Worm (Caenorhabditis elegans) whole organism, dauer: ENCODE results near the gene pup-2.

ENCODE experiments used
- unc-62 ChIP-seq: sonication (generic microtip); optimal IDR thresholded peaks from 2 replicates; lab custom pipeline; 2017; ENCODE audit warnings: missing biosample characterization, missing genetic modification reagents, missing genetic modification characterization

The pup-2 gene

DNA sequence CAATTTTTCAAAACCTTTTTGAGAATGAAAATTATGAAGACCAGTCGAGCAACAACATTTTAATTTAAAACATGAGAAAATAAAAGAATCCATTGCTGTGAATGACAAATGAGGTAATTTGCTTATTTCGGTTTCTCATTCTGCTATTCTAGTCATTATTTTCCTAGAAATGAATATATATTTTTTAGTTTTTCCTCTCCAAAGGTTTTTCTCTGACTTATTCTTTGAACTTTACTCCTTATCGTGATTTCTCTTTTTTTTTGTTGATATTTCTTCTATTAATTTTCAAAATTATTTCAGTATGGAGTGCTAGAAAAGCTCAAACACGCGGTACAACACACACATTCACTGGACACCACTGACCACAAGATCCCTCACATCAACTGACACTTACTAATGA lies at the start of gene pup-2:
Gene pup-2, plus strand, starts transcription at position 301 of the 400 bp plus-strand sequence.
- no peak for TF ChIP-seq unc-62 (GFP tag; lab: Kevin White, UChicago)

- no peak for TF ChIP-seq unc-62 (GFP tag; lab: Kevin White, UChicago)
These were observed 49.6 kb upstream of the pup-2 start, which contains the start of gene tbx-2 for ce11 chrIII:5136033-5136597. TSS of gene tbx-2 (minus strand) at chrIII:5136296.

DNA sequence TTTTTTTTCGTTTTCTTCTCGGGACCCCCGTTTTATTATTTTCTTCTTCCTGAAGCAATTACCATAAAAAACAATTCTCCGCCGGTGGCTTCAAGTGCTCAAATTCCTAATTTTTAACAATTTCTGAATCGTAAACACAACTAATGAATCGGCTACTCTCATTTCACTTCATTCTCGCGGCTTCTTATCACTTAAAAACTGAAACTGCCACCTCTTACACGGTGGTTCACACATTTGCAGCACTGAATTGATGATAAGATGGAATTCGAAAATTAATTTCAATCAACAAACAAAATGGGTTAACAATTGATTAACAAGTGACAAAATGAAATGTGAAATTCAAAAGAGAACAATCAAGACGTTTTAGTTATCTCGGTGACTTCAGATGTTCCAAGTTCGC lies 48.6 kb upstream of the pup-2 start:
- no peak for TF ChIP-seq unc-62 (GFP tag; lab: Kevin White, UChicago)

- TF ChIP-seq unc-62 (GFP tag; lab: Kevin White, UChicago), result no peak
These were observed 48.0 kb upstream of the pup-2 start for ce11 chrIII:5137685-5138084.

DNA sequence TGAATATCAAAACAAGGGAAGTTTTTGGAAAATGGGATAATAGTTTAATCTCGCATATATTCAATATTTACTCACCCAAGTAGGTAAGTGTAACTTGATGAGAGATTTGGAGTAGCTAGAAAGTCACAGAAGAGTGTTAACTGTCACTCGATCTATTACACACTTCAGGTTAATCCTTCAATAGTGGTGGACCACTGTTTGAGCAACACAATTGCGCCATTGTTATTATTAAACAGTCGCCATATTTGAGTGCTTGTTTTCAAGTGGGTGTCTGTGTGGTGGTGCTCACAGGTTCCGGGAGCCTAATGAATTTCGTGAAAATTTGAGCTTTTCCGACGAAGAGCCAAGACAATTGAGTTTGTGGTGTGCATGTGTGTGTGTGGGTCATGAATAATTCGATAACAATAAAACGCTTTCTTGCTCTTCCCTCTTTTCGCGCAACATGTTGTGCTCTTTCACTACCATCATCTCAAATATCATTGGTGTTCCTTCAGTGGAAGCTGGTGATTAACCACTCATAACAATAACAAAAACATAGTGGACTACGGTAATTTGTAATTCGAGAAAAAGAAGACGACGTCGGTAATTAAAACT lies 46.7 kb upstream of the pup-2 start:
- no peak for TF ChIP-seq unc-62 (GFP tag; lab: Kevin White, UChicago)

DNA sequence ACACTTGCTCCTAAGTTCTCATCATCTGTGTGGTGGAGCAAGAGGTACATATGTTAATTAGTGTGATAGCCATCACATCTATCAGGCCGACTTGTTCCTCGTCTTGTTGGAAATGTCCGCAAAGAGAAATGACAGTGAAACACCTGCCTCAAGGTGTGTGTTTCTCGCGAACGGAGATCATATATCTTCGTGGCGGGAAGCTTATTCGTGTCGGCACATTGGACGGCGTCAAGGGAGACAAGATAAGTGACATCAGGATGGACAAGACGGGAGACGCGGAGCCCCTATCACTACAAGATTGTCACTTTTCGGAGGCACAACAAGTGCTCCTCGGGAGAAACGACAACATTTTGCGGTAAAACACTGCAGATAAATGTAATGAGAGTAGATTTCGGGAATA lies 46.0 kb upstream of the pup-2 start:
- TF ChIP-seq unc-62 (GFP tag; lab: Kevin White, UChicago), result no peak

- no peak for TF ChIP-seq unc-62 (GFP tag; lab: Kevin White, UChicago)
These were observed 45.2 kb upstream of the pup-2 start for ce11 chrIII:5140559-5140958.

DNA sequence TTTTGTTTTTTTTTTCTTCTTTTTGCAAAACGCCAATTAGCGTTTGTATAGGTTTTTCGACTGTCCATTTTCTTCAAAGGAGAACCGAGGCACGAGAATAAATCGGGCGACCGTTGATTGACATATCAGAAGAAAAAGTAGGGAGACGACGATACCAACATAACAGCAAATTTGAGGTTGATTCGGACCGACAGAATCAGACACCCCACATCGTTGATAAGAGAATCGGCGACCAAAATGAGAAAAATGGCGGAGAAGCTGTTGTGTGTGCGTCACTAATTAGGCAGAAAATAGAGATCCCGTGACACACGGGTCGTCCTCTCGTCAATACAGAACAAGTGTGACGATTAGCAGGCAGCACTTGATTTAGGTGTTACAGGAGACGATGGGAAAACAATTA lies 43.8 kb upstream of the pup-2 start:
- no peak for TF ChIP-seq unc-62 (GFP tag; lab: Kevin White, UChicago)

DNA sequence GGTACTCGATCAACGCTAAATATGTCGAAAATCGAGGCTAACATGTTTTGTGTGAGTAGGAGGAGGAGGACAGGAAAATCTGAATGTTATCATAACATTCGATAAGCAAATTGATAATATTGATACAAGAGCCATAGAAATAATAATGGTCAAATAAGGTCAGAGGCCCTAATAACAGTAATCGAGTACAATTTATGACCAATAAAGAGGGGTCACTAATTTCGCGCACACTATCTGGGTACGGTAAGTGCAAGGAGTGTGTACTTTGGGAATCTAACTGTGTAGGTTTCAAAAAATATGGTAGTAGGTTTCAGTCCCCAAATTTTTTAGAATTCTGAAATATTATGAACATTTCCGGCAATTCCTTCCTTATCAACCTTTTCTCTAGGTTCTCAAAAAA lies 42.2 kb upstream of the pup-2 start:
- TF ChIP-seq unc-62 (GFP tag; lab: Kevin White, UChicago), result no peak

ce11 chrIII:5144169-5144568 lies 41.6 kb upstream of the pup-2 start:
- no peak for TF ChIP-seq unc-62 (GFP tag; lab: Kevin White, UChicago)

- TF ChIP-seq unc-62 (GFP tag; lab: Kevin White, UChicago), result no peak
These were observed 39.8 kb upstream of the pup-2 start for ce11 chrIII:5145874-5146273.

ce11 chrIII:5146749-5147148 lies 39.0 kb upstream of the pup-2 start:
- no peak for TF ChIP-seq unc-62 (GFP tag; lab: Kevin White, UChicago)

DNA sequence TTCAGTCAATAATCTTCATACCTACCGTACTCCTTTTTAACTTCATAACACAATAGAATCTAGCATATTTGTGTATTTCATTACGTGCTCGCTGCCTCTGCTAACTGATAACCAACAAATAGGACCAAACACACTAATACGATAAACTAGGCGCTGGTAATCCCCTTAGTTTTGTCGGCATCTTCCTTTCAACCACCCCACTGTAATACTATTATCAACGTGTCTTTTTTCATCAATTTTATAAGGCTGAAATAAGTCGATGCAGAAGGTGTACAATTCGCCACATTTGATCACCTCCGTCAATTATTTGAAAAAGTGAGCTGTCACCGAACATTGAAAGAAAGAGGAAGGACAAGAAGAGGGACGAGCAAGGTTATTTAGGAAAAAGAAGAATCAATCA lies 38.3 kb upstream of the pup-2 start:
- TF ChIP-seq unc-62 (GFP tag; lab: Kevin White, UChicago), result no peak

- TF ChIP-seq unc-62 (GFP tag; lab: Kevin White, UChicago), result no peak
These were observed 36.2 kb upstream of the pup-2 start, which contains the start of gene Y54H5A.2 for ce11 chrIII:5149478-5149877. TSS of gene Y54H5A.2 (minus strand) at chrIII:5149578.

DNA sequence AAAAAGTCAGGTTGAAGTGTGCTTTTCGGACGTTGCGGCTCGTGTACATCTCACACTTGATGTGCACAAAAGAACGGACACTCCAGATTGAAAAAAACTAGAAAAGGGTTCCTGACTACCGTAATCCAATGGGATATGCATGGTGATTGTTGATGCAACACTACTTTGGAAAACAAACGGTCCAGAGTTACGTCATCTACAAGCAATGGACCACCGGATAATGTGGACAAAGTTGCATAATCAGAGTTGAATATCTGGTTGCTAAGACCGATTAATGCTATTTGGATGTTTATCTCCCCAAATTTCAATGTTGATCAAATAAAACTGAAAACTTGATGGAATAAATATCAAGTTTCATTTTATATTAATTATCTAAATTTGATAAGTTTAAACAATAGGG lies 35.7 kb upstream of the pup-2 start:
- no peak for TF ChIP-seq unc-62 (GFP tag; lab: Kevin White, UChicago)

ce11 chrIII:5150980-5151379 lies 34.7 kb upstream of the pup-2 start:
- TF ChIP-seq unc-62 (GFP tag; lab: Kevin White, UChicago), result no peak

- no peak for TF ChIP-seq unc-62 (GFP tag; lab: Kevin White, UChicago)
These were observed 32.6 kb upstream of the pup-2 start, which contains the start of the genes rbm-42 and grwd-1 for ce11 chrIII:5153137-5153536. TSS of gene rbm-42 (minus strand) at chrIII:5153229. TSS of gene grwd-1 (plus strand) at chrIII:5153464.
